Worm (Caenorhabditis elegans): Measurements from ENCODE around the gene M163.9.

The M163.9 gene

DNA sequence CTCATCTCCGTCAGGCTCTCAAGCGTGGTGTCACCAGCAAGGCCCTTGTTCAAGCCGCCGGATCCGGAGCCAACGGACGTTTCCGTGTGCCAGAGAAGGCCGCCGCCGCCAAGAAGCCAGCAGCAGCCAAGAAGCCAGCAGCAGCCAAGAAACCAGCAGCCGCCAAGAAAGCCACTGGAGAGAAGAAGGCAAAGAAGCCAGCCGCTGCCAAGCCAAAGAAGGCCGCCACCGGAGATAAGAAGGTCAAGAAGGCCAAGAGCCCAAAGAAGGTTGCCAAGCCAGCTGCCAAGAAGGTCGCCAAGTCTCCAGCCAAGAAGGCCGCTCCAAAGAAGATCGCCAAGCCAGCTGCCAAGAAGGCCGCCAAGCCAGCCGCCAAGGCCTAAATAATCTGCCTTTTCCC lies 21.1 kb downstream of the M163.9 start (continued):
- TF ChIP-seq lsl-1 (GFP tag; optimal IDR thresholded peaks at IDR 0.05) (no peak), ceh-100 (GFP tag; IDR thresholded peaks at IDR 0.05) (no peak), rpc-1 (optimal IDR thresholded peaks at IDR 0.05) (no peak), rpc-1 (tag; optimal IDR thresholded peaks at IDR 0.05) (no peak), ztf-3 (GFP tag; optimal IDR thresholded peaks at IDR 0.05) (no peak), nhr-27 (tag; optimal IDR thresholded peaks at IDR 0.05) (no peak), egrh-3 (GFP tag; IDR thresholded peaks at IDR 0.05) (peak; percentile 93), bed-1 (GFP tag; IDR thresholded peaks at IDR 0.05) (0 out of 2 replicates have a peak, but pooled peaks have one; percentile 70), F49E8.2 (tag; optimal IDR thresholded peaks at IDR 0.05; ENCODE audit: insufficient read depth) (no peak), F39B2.1 (GFP tag; IDR thresholded peaks at IDR 0.05) (0 out of 2 replicates have a peak, but pooled peaks have one; percentile 42), tbp1 (GFP tag; optimal IDR thresholded peaks at IDR 0.05) (no peak), sea-2 (GFP tag; IDR thresholded peaks at IDR 0.05) (0 out of 2 replicates have a peak, but pooled peaks have one; percentile 37), Y53G8AR.9 (GFP tag; conservative IDR thresholded peaks at IDR 0.05) (no peak), hrde-1 (tag; optimal IDR thresholded peaks at IDR 0.05; ENCODE audit: borderline replicate concordance) (no peak), egl-18 (GFP tag; IDR thresholded peaks at IDR 0.05) (no peak), akir-1 (GFP tag; optimal IDR thresholded peaks at IDR 0.05) (no peak), unc-62 (GFP tag; optimal IDR thresholded peaks at IDR 0.05) (no peak)

DNA sequence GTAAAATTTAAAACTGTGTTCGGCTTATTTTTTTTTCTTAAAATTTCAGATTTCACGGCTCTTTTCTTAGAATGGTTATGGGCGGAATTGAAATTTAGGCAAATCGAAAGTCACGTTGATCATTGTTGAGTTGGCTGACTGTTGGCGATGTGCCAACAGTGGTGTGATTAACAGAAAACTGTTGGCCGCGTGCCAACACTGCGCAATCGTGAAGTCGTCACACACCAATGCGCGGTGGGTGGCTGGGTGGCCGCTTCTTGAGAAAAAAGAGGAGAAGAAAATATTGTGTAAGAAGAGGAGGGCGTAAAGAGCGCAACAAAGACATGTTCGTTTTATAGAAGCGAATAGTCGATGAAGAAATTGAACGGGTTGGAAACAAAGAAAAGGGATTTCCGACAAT lies 21.7 kb downstream of the M163.9 start:
- no peak for TF ChIP-seq bed-2 (GFP tag; IDR thresholded peaks at IDR 0.05)
- TF ChIP-seq T26A5.8 (tag; optimal IDR thresholded peaks at IDR 0.05), result no peak
- no peak for TF ChIP-seq pbrm-1 (GFP tag; IDR thresholded peaks at IDR 0.05)
- no peak for TF ChIP-seq hlh-12 (tag; optimal IDR thresholded peaks at IDR 0.05)
- no peak for TF ChIP-seq let-526 (GFP tag; IDR thresholded peaks at IDR 0.05)
- no peak for TF ChIP-seq lin-40 (tag; optimal IDR thresholded peaks at IDR 0.05)
- no peak for TF ChIP-seq lag-1 (GFP tag; IDR thresholded peaks at IDR 0.05)
- no peak for TF ChIP-seq ceh-27 (GFP tag; optimal IDR thresholded peaks at IDR 0.05)
- TF ChIP-seq attf-3 (GFP tag; conservative IDR thresholded peaks at IDR 0.05), result no peak
- TF ChIP-seq hmg-20 (GFP tag; IDR thresholded peaks at IDR 0.05), result no peak
- TF ChIP-seq lsl-1 (GFP tag; optimal IDR thresholded peaks at IDR 0.05), result no peak
- no peak for TF ChIP-seq mcd-1 (GFP tag; IDR thresholded peaks at IDR 0.05)
- TF ChIP-seq dox-1 (GFP tag; IDR thresholded peaks at IDR 0.05), result no peak

DNA sequence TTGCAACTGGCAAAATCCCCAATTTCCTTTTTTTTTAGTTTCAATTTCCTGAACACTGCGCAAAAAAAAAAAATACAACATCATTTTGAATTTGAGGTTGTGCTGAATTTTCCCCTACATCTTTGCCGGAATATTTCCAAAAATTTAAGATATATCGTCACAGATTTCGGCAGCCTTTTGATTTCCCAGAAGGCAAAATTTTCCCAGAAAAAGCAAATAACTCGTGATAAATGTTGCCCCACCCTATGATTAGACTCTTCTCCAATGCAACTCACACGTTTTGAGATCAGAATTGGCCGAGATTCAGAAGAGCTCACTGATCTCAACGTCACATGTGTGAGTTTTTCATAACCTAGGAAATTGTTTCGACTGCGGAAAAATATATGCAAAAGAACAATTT lies 23.1 kb downstream of the M163.9 start:
- no peak for TF ChIP-seq B0035.1 (tag; optimal IDR thresholded peaks at IDR 0.05)
- TF ChIP-seq madf-8 (GFP tag; conservative IDR thresholded peaks at IDR 0.05), result no peak

DNA sequence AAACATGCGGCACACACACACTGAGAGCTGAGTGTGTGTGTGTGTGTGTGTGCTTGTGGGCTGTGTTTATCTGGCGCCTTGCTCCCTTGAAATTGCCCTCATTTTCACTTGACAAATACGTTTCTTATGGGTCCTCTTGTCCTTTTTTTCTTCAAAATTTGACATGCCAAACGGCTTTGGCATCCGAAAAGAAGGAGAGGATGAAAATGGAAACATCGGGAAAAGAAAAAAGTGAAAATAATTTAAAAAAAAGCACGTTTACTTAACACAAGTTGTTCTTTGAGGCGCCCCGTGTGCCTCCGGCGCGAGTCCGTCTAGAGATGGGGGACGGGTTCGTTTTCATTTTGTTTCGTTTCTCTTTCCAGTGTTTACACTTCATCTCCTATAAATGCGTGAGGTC lies 25.7 kb downstream of the M163.9 start:
- TF ChIP-seq egl-18 (GFP tag; IDR thresholded peaks at IDR 0.05) (0 out of 2 replicates have a peak, but pooled peaks have one; percentile 6), lsl-1 (GFP tag; optimal IDR thresholded peaks at IDR 0.05) (no peak), sptf-2 (GFP tag; optimal IDR thresholded peaks at IDR 0.05) (no peak)

DNA sequence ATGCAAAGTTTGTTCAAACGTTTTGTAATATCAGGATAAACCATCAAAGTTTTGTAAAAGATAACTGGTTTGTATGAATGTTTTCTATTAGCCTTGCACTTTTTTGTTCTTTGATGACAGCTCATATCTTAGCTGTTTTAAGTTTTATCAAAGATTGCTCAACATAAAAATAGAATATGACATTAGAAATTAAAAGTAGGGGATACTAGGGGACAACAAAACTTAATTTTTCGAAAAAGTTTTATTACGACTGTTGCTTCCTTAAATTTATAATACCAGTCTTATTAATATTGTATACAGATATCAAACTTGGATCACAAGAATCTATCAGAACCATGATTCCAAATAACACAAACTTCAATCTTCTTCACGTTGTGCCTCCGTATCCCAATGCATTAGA lies 26.4 kb downstream of the M163.9 start, which contains the start of gene ztf-14:
TSS of gene ztf-14 (plus strand) at position 301 of the 400 bp plus-strand sequence.
- no peak for TF ChIP-seq egl-18 (GFP tag; IDR thresholded peaks at IDR 0.05)
- TF ChIP-seq chd-7 (tag; optimal IDR thresholded peaks at IDR 0.05), result no peak
- TF ChIP-seq ceh-40 (GFP tag; IDR thresholded peaks at IDR 0.05), result no peak
- TF ChIP-seq ztf-28 (GFP tag; IDR thresholded peaks at IDR 0.05), result no peak
- no peak for TF ChIP-seq ztf-18 (tag; optimal IDR thresholded peaks at IDR 0.05)
- no peak for TF ChIP-seq B0336.3 (GFP tag; IDR thresholded peaks at IDR 0.05)
- TF ChIP-seq hlh-12 (tag; optimal IDR thresholded peaks at IDR 0.05), result no peak
- TF ChIP-seq lag-1 (GFP tag; IDR thresholded peaks at IDR 0.05), result no peak
- TF ChIP-seq nfya-2 (GFP tag; IDR thresholded peaks at IDR 0.05), result no peak

Measured in whole organism, young adult.